Worm (Caenorhabditis elegans) whole organism, L1 larva: Measurements from ENCODE around the gene clx-1.

Source experiments
- C04F5.9 ChIP-seq: sonication (generic microtip); optimal IDR thresholded peaks from 2 replicates; lab custom pipeline; 2016; ENCODE audit warnings: missing genetic modification characterization, missing compliant biosample characterization
- F16B12.6 ChIP-seq: fragments of 150-350 bp; optimal IDR thresholded peaks from 2 replicates; lab custom pipeline; 2014; ENCODE audit warnings: missing biosample characterization, missing genetic modification characterization
- aha-1 ChIP-seq: fragments of 150-350 bp; optimal IDR thresholded peaks from 2 replicates; lab custom pipeline; 2014; ENCODE audit warnings: missing biosample characterization, missing genetic modification characterization
- aly-2 ChIP-seq: fragments of 150-350 bp; optimal IDR thresholded peaks from 2 replicates; lab custom pipeline; 2014; ENCODE audit warnings: missing biosample characterization, missing genetic modification characterization
- ceh-63 ChIP-seq: fragments of 200-800 bp; sonication (Bioruptor generic); optimal IDR thresholded peaks from 2 replicates; lab custom pipeline; 2018; ENCODE audit warnings: mild to moderate bottlenecking, missing genetic modification characterization, missing compliant biosample characterization
- ceh-8 ChIP-seq: fragments of 200-800 bp; sonication (Bioruptor generic); optimal IDR thresholded peaks from 2 replicates; lab custom pipeline; 2018; ENCODE audit warnings: mild to moderate bottlenecking, missing genetic modification characterization, moderate library complexity, missing compliant biosample characterization
- efl-3 ChIP-seq: fragments of 200-800 bp; sonication (Bioruptor generic); optimal IDR thresholded peaks from 2 replicates; lab custom pipeline; 2018; ENCODE audit warnings: mild to moderate bottlenecking, missing genetic modification characterization, missing compliant biosample characterization
- egl-13 ChIP-seq: sonication (generic microtip); optimal IDR thresholded peaks from 2 replicates; lab custom pipeline; 2016; ENCODE audit warnings: missing genotype, missing genetic modification reagents, missing genetic modification characterization, missing compliant biosample characterization
- egl-27 ChIP-seq, 2 experiments: fragments of 150-350 bp in 1 of 2; sonication (generic microtip); optimal IDR thresholded peaks; 3 replicates each; lab custom pipeline; 2017 to 2018; ENCODE audit warnings: missing biosample characterization in 2 of 2, missing genetic modification characterization in 2 of 2, missing genetic modification reagents in 2 of 2
- elt-3 ChIP-seq, 6 experiments: fragments of 150-350 bp in 1 of 6; sonication (generic microtip); optimal IDR thresholded peaks; 2 replicates each; lab custom pipeline; 2017 to 2018; ENCODE audit warnings: missing biosample characterization in 6 of 6, missing genetic modification characterization in 6 of 6, inconsistent platforms in 1 of 6
- ets-5 ChIP-seq: fragments of 200-800 bp; sonication (Bioruptor generic); IDR thresholded peaks from 2 replicates; pipeline ENCODE4 v1.3.6; 2022; ENCODE audit warnings: missing genetic modification characterization, missing compliant biosample characterization
- fkh-10 ChIP-seq: sonication (generic microtip); optimal IDR thresholded peaks from 2 replicates; lab custom pipeline; 2017; ENCODE audit warnings: missing biosample characterization, missing genetic modification reagents, missing genetic modification characterization
- fkh-8 ChIP-seq: sonication (generic microtip); optimal IDR thresholded peaks from 2 replicates; lab custom pipeline; 2016; ENCODE audit warnings: mild to moderate bottlenecking, missing genetic modification characterization, missing compliant biosample characterization
- grh-1 ChIP-seq: fragments of 200-800 bp; sonication (Bioruptor generic); IDR thresholded peaks from 2 replicates; pipeline ENCODE4 v1.3.6; 2022; ENCODE audit warnings: missing genetic modification reagents, missing genetic modification characterization, missing compliant biosample characterization
- irx-1 ChIP-seq: sonication (generic microtip); optimal IDR thresholded peaks from 2 replicates; lab custom pipeline; 2016; ENCODE audit warnings: missing genetic modification characterization, missing compliant biosample characterization
- jun-1 ChIP-seq: fragments of 150-350 bp; optimal IDR thresholded peaks from 2 replicates; lab custom pipeline; 2014; ENCODE audit warnings: missing biosample characterization, missing genetic modification reagents, missing genetic modification characterization
- lin-13 ChIP-seq: fragments of 150-350 bp; optimal IDR thresholded peaks from 2 replicates; lab custom pipeline; 2014; ENCODE audit warnings: missing biosample characterization, missing genetic modification reagents, missing genetic modification characterization
- lin-35 ChIP-seq, 2 experiments: fragments of 150-350 bp; optimal IDR thresholded peaks; 2 replicates each; lab custom pipeline; 2014; ENCODE audit warnings: missing biosample characterization in 2 of 2, missing genetic modification characterization in 2 of 2, missing genetic modification reagents in 2 of 2
- mab-9 ChIP-seq: fragments of 200-800 bp; sonication (Bioruptor generic); IDR thresholded peaks from 2 replicates; pipeline ENCODE4 v1.3.6; 2022; ENCODE audit warnings: missing genetic modification reagents, missing genetic modification characterization, missing compliant biosample characterization
- nhr-12 ChIP-seq: sonication (generic microtip); optimal IDR thresholded peaks from 2 replicates; lab custom pipeline; 2017; ENCODE audit warnings: missing biosample characterization, missing genetic modification characterization
- nhr-19 ChIP-seq: fragments of 200-800 bp; sonication (Bioruptor generic); conservative IDR thresholded peaks from 2 replicates; pipeline ENCODE4 v1.3.6; 2022; ENCODE audit warnings: missing genetic modification characterization, missing compliant biosample characterization
- nhr-20 ChIP-seq: sonication (generic microtip); optimal IDR thresholded peaks from 2 replicates; lab custom pipeline; 2016; ENCODE audit warnings: mild to moderate bottlenecking, missing genetic modification characterization, missing compliant biosample characterization
- nhr-47 ChIP-seq: sonication (generic microtip); optimal IDR thresholded peaks from 2 replicates; lab custom pipeline; 2016; ENCODE audit warnings: mild to moderate bottlenecking, missing genetic modification characterization, moderate library complexity, missing compliant biosample characterization
- nhr-77 ChIP-seq: fragments of 150-350 bp; optimal IDR thresholded peaks from 2 replicates; lab custom pipeline; 2014; ENCODE audit warnings: missing biosample characterization, missing genetic modification characterization
- nhr-85 ChIP-seq: sonication (generic microtip); peaks from one replicate; lab custom pipeline; 2016; ENCODE audit warnings: missing genetic modification characterization, inconsistent platforms, missing compliant biosample characterization
- nhr-90 ChIP-seq: sonication (generic microtip); optimal IDR thresholded peaks from 2 replicates; lab custom pipeline; 2016; ENCODE audit warnings: mild to moderate bottlenecking, missing genetic modification characterization, missing compliant biosample characterization; ENCODE audit not compliant: poor library complexity
- rnt-1 ChIP-seq: sonication (generic microtip); optimal IDR thresholded peaks from 2 replicates; lab custom pipeline; 2016; ENCODE audit warnings: mild to moderate bottlenecking, missing genetic modification characterization, moderate library complexity, missing compliant biosample characterization
- skn-1 ChIP-seq: fragments of 150-350 bp; optimal IDR thresholded peaks from 2 replicates; lab custom pipeline; 2014; ENCODE audit warnings: missing biosample characterization, missing genetic modification characterization
- snpc-4 ChIP-seq: fragments of 150-350 bp; optimal IDR thresholded peaks from 2 replicates; lab custom pipeline; 2014; ENCODE audit warnings: missing biosample characterization, missing genetic modification characterization
- snu-23 ChIP-seq: sonication (generic microtip); optimal IDR thresholded peaks from 2 replicates; lab custom pipeline; 2016; ENCODE audit warnings: missing genetic modification characterization, missing compliant biosample characterization
- sox-4 ChIP-seq: sonication (generic microtip); optimal IDR thresholded peaks from 2 replicates; lab custom pipeline; 2016; ENCODE audit warnings: missing genetic modification characterization, missing compliant biosample characterization
- sptf-1 ChIP-seq: fragments of 150-350 bp; optimal IDR thresholded peaks from 2 replicates; lab custom pipeline; 2014; ENCODE audit warnings: missing biosample characterization, missing genetic modification characterization
- sup-37 ChIP-seq: fragments of 200-800 bp; sonication (Bioruptor generic); optimal IDR thresholded peaks from 2 replicates; lab custom pipeline; 2018; ENCODE audit warnings: mild to moderate bottlenecking, missing genetic modification characterization, missing compliant biosample characterization
- tbx-2 ChIP-seq: sonication (generic microtip); optimal IDR thresholded peaks from 2 replicates; lab custom pipeline; 2016; ENCODE audit warnings: missing genetic modification characterization, missing compliant biosample characterization
- tlp-1 ChIP-seq: fragments of 150-350 bp; optimal IDR thresholded peaks from 2 replicates; lab custom pipeline; 2014; ENCODE audit warnings: missing biosample characterization, missing genetic modification characterization
- unc-30 ChIP-seq: sonication (generic microtip); optimal IDR thresholded peaks from 2 replicates; lab custom pipeline; 2017; ENCODE audit warnings: missing biosample characterization, missing genetic modification characterization
- unc-86 ChIP-seq: sonication (generic microtip); optimal IDR thresholded peaks from 2 replicates; lab custom pipeline; 2016; ENCODE audit warnings: missing genetic modification characterization, missing compliant biosample characterization
- vab-15 ChIP-seq: sonication (generic microtip); optimal IDR thresholded peaks from 2 replicates; lab custom pipeline; 2017; ENCODE audit warnings: missing genotype, mild to moderate bottlenecking, missing genetic modification characterization, missing compliant biosample characterization
- zag-1 ChIP-seq: fragments of 150-350 bp; optimal IDR thresholded peaks from 2 replicates; lab custom pipeline; 2014; ENCODE audit warnings: missing biosample characterization, missing genetic modification characterization

The clx-1 gene

ce11 chrIV:7775725-7776124, 41.3 kb downstream of the clx-1 start, which contains the start of gene swd-2.1:
swd-2.1 (plus strand) TSS chrIV:7776025.
- TF ChIP-seq unc-86 (tag; lab: Kevin White, UChicago) (no peak), ets-5 (GFP tag; lab: Robert Waterston, UW) (no peak), nhr-47 (tag; lab: Kevin White, UChicago) (no peak), ceh-63 (GFP tag; lab: Kevin White, UChicago) (no peak), egl-27 (tag; optimal IDR thresholded peaks at IDR 0.05; lab: Kevin White, UChicago) (no peak), tbx-2 (tag; lab: Kevin White, UChicago) (no peak), sup-37 (no peak), aha-1 (tag; lab: Kevin White, UChicago) (no peak), fkh-8 (tag; lab: Kevin White, UChicago) (no peak), elt-3 (tag; optimal IDR thresholded peaks at IDR 0.05; lab: Kevin White, UChicago) (no peak), rnt-1 (tag; lab: Kevin White, UChicago) (no peak), vab-15 (tag; lab: Kevin White, UChicago) (no peak), nhr-90 (tag; lab: Kevin White, UChicago) (no peak), egl-13 (tag; lab: Kevin White, UChicago) (no peak), sox-4 (tag; lab: Kevin White, UChicago) (no peak), skn-1 (tag; lab: Kevin White, UChicago) (no peak), nhr-85 (tag; lab: Kevin White, UChicago) (no peak), unc-30 (tag; lab: Kevin White, UChicago) (no peak), fkh-10 (GFP tag; lab: Kevin White, UChicago) (no peak), nhr-19 (GFP tag; lab: Robert Waterston, UW) (no peak)

- no peak for TF ChIP-seq sptf-1
These were observed 44.4 kb downstream of the clx-1 start, which contains the start of gene rpap-3 for ce11 chrIV:7778865-7779264. rpap-3 (minus strand) TSS chrIV:7778965.

ce11 chrIV:7782292-7782691, 47.8 kb downstream of the clx-1 start, which contains the start of gene sec-10:
sec-10 (minus strand) TSS chrIV:7782499.
- TF ChIP-seq grh-1 (GFP tag; lab: Robert Waterston, UW) (no peak), nhr-77 (tag; lab: Kevin White, UChicago) (no peak), tlp-1 (no peak), efl-3 (GFP tag; lab: Kevin White, UChicago) (no peak), lin-13 (GFP tag; lab: Kevin White, UChicago) (peak; percentile 3), snu-23 (GFP tag; lab: Kevin White, UChicago) (no peak), lin-35 (GFP tag; optimal IDR thresholded peaks at IDR 0.05; lab: Kevin White, UChicago) (peak in 1 of 2 experiments; percentile 12), nhr-20 (tag; lab: Kevin White, UChicago) (no peak), ceh-8 (no peak), nhr-12 (tag; lab: Kevin White, UChicago) (no peak)

- no peak for TF ChIP-seq snpc-4 (tag; lab: Kevin White, UChicago)
- no peak for TF ChIP-seq ceh-8
- TF ChIP-seq skn-1 (tag; lab: Kevin White, UChicago) = no peak
- no peak for TF ChIP-seq C04F5.9 (tag; lab: Kevin White, UChicago)
- TF ChIP-seq irx-1 (tag; lab: Kevin White, UChicago) = no peak
- no peak for TF ChIP-seq aly-2 (tag; lab: Kevin White, UChicago)
- no peak for TF ChIP-seq F16B12.6 (tag; lab: Kevin White, UChicago)
- no peak for TF ChIP-seq zag-1 (tag; lab: Kevin White, UChicago)
- no peak for TF ChIP-seq jun-1 (tag; lab: Kevin White, UChicago)
- TF ChIP-seq mab-9 = no peak
These were observed 49.5 kb downstream of the clx-1 start, which contains the start of gene tag-321 for ce11 chrIV:7783801-7784411. tag-321 (minus strand) TSS chrIV:7783851.
